Fruit fly (Drosophila melanogaster) whole organism, embryonic: ENCODE results near the gene loj.

Source experiments
- Asciz ChIP-seq: fragments of 200-800 bp; sonication (Bioruptor generic); optimal IDR thresholded peaks from 2 replicates; lab custom pipeline; 2017; ENCODE audit warnings: missing biosample characterization, mild to moderate bottlenecking, missing genetic modification characterization, missing genetic modification reagents
- CG10654 ChIP-seq: fragments of 200-800 bp; sonication (Bioruptor generic); optimal IDR thresholded peaks from 2 replicates; lab custom pipeline; 2016; ENCODE audit warnings: missing biosample characterization, missing genetic modification characterization
- CG11723 ChIP-seq: fragments of 200-800 bp; sonication (Bioruptor generic); optimal IDR thresholded peaks from 2 replicates; lab custom pipeline; 2017; ENCODE audit warnings: missing biosample characterization, mild to moderate bottlenecking, missing genetic modification characterization
- CG12391 ChIP-seq: fragments of 200-800 bp; sonication (Bioruptor generic); optimal IDR thresholded peaks from 3 replicates; lab custom pipeline; 2018; ENCODE audit warnings: missing biosample characterization, mild to moderate bottlenecking, missing genetic modification characterization, moderate library complexity
- CG12769 ChIP-seq: fragments of 200-800 bp; sonication (Bioruptor generic); optimal IDR thresholded peaks from 2 replicates; lab custom pipeline; 2019; ENCODE audit warnings: missing biosample characterization, mild to moderate bottlenecking, missing genetic modification characterization, moderate library complexity
- CG13287 ChIP-seq: fragments of 200-800 bp; sonication (Bioruptor generic); IDR thresholded peaks from 2 replicates; pipeline ENCODE4 v1.3.6; 2022; ENCODE audit warnings: missing biosample characterization, missing genetic modification characterization; ENCODE audit not compliant: partially characterized antibody
- CG13424 ChIP-seq: fragments of 200-800 bp; sonication (Bioruptor generic); optimal IDR thresholded peaks from 2 replicates; lab custom pipeline; 2019; ENCODE audit warnings: missing biosample characterization, mild to moderate bottlenecking, missing genetic modification characterization, moderate library complexity
- CG13775 ChIP-seq: fragments of 200-800 bp; sonication (Bioruptor generic); optimal IDR thresholded peaks from 3 replicates; lab custom pipeline; 2017; ENCODE audit warnings: missing biosample characterization, mild to moderate bottlenecking, missing genetic modification characterization
- CG15601 ChIP-seq: fragments of 200-800 bp; sonication (Bioruptor generic); optimal IDR thresholded peaks from 3 replicates; lab custom pipeline; 2019; ENCODE audit warnings: missing biosample characterization, mild to moderate bottlenecking, missing genetic modification characterization, moderate library complexity
- CG16813 ChIP-seq: fragments of 200-800 bp; sonication (Bioruptor generic); IDR thresholded peaks from 3 replicates; pipeline ENCODE4 v1.3.6; 2022; ENCODE audit warnings: missing biosample characterization, missing genetic modification characterization; ENCODE audit not compliant: partially characterized antibody
- CG16863 ChIP-seq: fragments of 200-800 bp; sonication (Bioruptor generic); optimal IDR thresholded peaks from 3 replicates; lab custom pipeline; 2016; ENCODE audit warnings: missing biosample characterization, missing genetic modification characterization
- CG1792 ChIP-seq: fragments of 200-800 bp; sonication (Bioruptor generic); optimal IDR thresholded peaks from 2 replicates; lab custom pipeline; 2016; ENCODE audit warnings: missing biosample characterization, missing genetic modification characterization
- CG31441 ChIP-seq: fragments of 200-800 bp; sonication (Bioruptor generic); IDR thresholded peaks from 2 replicates; pipeline ENCODE4 v1.3.6; 2022; ENCODE audit warnings: missing biosample characterization, missing genetic modification characterization
- CG34224 ChIP-seq: fragments of 200-800 bp; sonication (Bioruptor generic); IDR thresholded peaks from 3 replicates; pipeline ENCODE4 v1.3.6; 2022; ENCODE audit warnings: missing biosample characterization, missing genetic modification characterization; ENCODE audit not compliant: partially characterized antibody
- CG3995 ChIP-seq: fragments of 200-800 bp; sonication (Bioruptor generic); optimal IDR thresholded peaks from 3 replicates; lab custom pipeline; 2016; ENCODE audit warnings: missing biosample characterization, missing genetic modification characterization
- CG4820 ChIP-seq: fragments of 200-800 bp; sonication (Bioruptor generic); optimal IDR thresholded peaks from 3 replicates; lab custom pipeline; 2016; ENCODE audit warnings: missing biosample characterization, missing genetic modification characterization
- CG6654 ChIP-seq: fragments of 200-800 bp; sonication (Bioruptor generic); optimal IDR thresholded peaks from 2 replicates; lab custom pipeline; 2017; ENCODE audit warnings: missing biosample characterization, mild to moderate bottlenecking, missing genetic modification characterization
- CG6765 ChIP-seq: fragments of 200-800 bp; sonication (Bioruptor generic); optimal IDR thresholded peaks from 3 replicates; lab custom pipeline; 2017; ENCODE audit warnings: missing biosample characterization, mild to moderate bottlenecking, missing genetic modification characterization
- CG8281 ChIP-seq: fragments of 200-800 bp; sonication (Bioruptor generic); optimal IDR thresholded peaks from 2 replicates; lab custom pipeline; 2018; ENCODE audit warnings: missing biosample characterization, mild to moderate bottlenecking, missing genetic modification characterization, moderate library complexity
- CG9609 ChIP-seq: fragments of 200-800 bp; sonication (Bioruptor generic); optimal IDR thresholded peaks from 3 replicates; lab custom pipeline; 2016; ENCODE audit warnings: missing biosample characterization, missing genetic modification characterization
- CG9817 ChIP-seq: fragments of 200-800 bp; sonication (Bioruptor generic); optimal IDR thresholded peaks from 2 replicates; lab custom pipeline; 2018; ENCODE audit warnings: missing biosample characterization, mild to moderate bottlenecking, missing genetic modification characterization, moderate library complexity
- CG9932 ChIP-seq: fragments of 200-800 bp; sonication (Bioruptor generic); IDR thresholded peaks from 2 replicates; pipeline ENCODE4 v1.3.6; 2022; ENCODE audit warnings: missing biosample characterization, missing genetic modification characterization
- D19B ChIP-seq: fragments of 200-800 bp; sonication (Bioruptor generic); optimal IDR thresholded peaks from 2 replicates; lab custom pipeline; 2017; ENCODE audit warnings: missing biosample characterization, mild to moderate bottlenecking, missing genetic modification characterization
- Deaf1 ChIP-seq: fragments of 200-800 bp; optimal IDR thresholded peaks from 3 replicates; lab custom pipeline; 2019; ENCODE audit warnings: missing biosample characterization, mild to moderate bottlenecking, missing genetic modification characterization, moderate library complexity
- Dfd ChIP-seq, 2 experiments: fragments of >200 bp; optimal IDR thresholded peaks; 2 replicates each; lab custom pipeline; 2017; ENCODE audit warnings: missing biosample characterization in 2 of 2, missing genetic modification characterization in 2 of 2
- Eip74EF ChIP-seq, 2 experiments: fragments of 200-800 bp in 1 of 2; fragments of >200 bp in 1 of 2; sonication (Bioruptor generic) in 1 of 2; optimal IDR thresholded peaks; 2 replicates each; lab custom pipeline; 2017 to 2019; ENCODE audit warnings: missing biosample characterization in 2 of 2, missing genetic modification characterization in 2 of 2, mild to moderate bottlenecking in 1 of 2, moderate library complexity in 1 of 2
- Ets65A ChIP-seq: fragments of 200-800 bp; sonication (Bioruptor generic); peaks from one replicate; lab custom pipeline; 2016; ENCODE audit warnings: missing biosample characterization, missing genetic modification characterization
- HLH3B ChIP-seq: fragments of 200-800 bp; sonication (Bioruptor generic); IDR thresholded peaks from 2 replicates; pipeline ENCODE4 v1.3.6; 2022; ENCODE audit warnings: missing biosample characterization, missing genetic modification characterization
- Hr51 ChIP-seq, 2 experiments: fragments of 200-800 bp; sonication (Bioruptor generic); optimal IDR thresholded peaks; 2 replicates in 1 of 2; 3 replicates in 1 of 2; lab custom pipeline; 2016 to 2018; ENCODE audit warnings: missing biosample characterization in 2 of 2, missing genetic modification characterization in 2 of 2, mild to moderate bottlenecking in 1 of 2, moderate library complexity in 1 of 2
- NfI ChIP-seq: fragments of 200-800 bp; sonication (Bioruptor generic); optimal IDR thresholded peaks from 3 replicates; lab custom pipeline; 2018; ENCODE audit warnings: missing biosample characterization, mild to moderate bottlenecking, missing genetic modification characterization, moderate library complexity
- Ptx1 ChIP-seq: fragments of 200-800 bp; sonication (Bioruptor generic); IDR thresholded peaks from 2 replicates; pipeline ENCODE4 v1.3.6; 2022; ENCODE audit warnings: missing biosample characterization, missing genetic modification characterization
- Sox102F ChIP-seq: fragments of 200-800 bp; sonication (Bioruptor generic); optimal IDR thresholded peaks from 2 replicates; lab custom pipeline; 2018; ENCODE audit warnings: missing biosample characterization, mild to moderate bottlenecking, missing genetic modification characterization, moderate library complexity
- abd-A ChIP-seq: fragments of 200-800 bp; sonication (Bioruptor generic); optimal IDR thresholded peaks from 3 replicates; lab custom pipeline; 2019; ENCODE audit warnings: missing biosample characterization, mild to moderate bottlenecking, missing genetic modification characterization, moderate library complexity
- al ChIP-seq: fragments of 200-800 bp; sonication (Bioruptor generic); IDR thresholded peaks from 2 replicates; pipeline ENCODE4 v1.3.6; 2022; ENCODE audit warnings: missing biosample characterization, missing genetic modification characterization
- ato ChIP-seq: fragments of 200-800 bp; sonication (Bioruptor generic); IDR thresholded peaks from 2 replicates; pipeline ENCODE4 v1.3.6; 2022; ENCODE audit warnings: missing biosample characterization, missing genetic modification characterization; ENCODE audit not compliant: partially characterized antibody
- chinmo ChIP-seq: fragments of 200-800 bp; sonication (Bioruptor generic); IDR thresholded peaks from 4 replicates; pipeline ENCODE4 v1.3.6; 2022; ENCODE audit warnings: missing biosample characterization, missing genetic modification characterization; ENCODE audit not compliant: partially characterized antibody
- crol ChIP-seq: fragments of 200-800 bp; sonication (Bioruptor generic); IDR thresholded peaks from 2 replicates; pipeline ENCODE4 v1.3.6; 2022; ENCODE audit warnings: missing biosample characterization, missing genetic modification characterization
- danr ChIP-seq: fragments of 200-800 bp; sonication (Bioruptor generic); IDR thresholded peaks from 2 replicates; pipeline ENCODE4 v1.3.6; 2022; ENCODE audit warnings: missing biosample characterization, missing genetic modification characterization
- en ChIP-seq: fragments of 200-800 bp; sonication (Bioruptor generic); optimal IDR thresholded peaks from 2 replicates; lab custom pipeline; 2016; ENCODE audit warnings: missing biosample characterization, missing genetic modification characterization
- esg ChIP-seq: fragments of 200-800 bp; sonication (Bioruptor generic); conservative IDR thresholded peaks from 2 replicates; pipeline ENCODE4 v1.3.6; 2022; ENCODE audit warnings: missing biosample characterization, missing genetic modification characterization
- fd102C ChIP-seq: fragments of 200-800 bp; sonication (Bioruptor generic); optimal IDR thresholded peaks from 2 replicates; lab custom pipeline; 2018; ENCODE audit warnings: missing biosample characterization, mild to moderate bottlenecking, missing genetic modification characterization, moderate library complexity
- kay ChIP-seq: fragments of 200-800 bp; sonication (Bioruptor generic); optimal IDR thresholded peaks from 2 replicates; lab custom pipeline; 2016; ENCODE audit warnings: missing biosample characterization, missing genetic modification characterization
- kni ChIP-seq: fragments of 200-800 bp; sonication (Bioruptor generic); optimal IDR thresholded peaks from 3 replicates; lab custom pipeline; 2017; ENCODE audit warnings: mild to moderate bottlenecking, missing biosample characterization, missing genetic modification reagents, missing genetic modification characterization
- phol ChIP-seq: fragments of 200-800 bp; sonication (Bioruptor generic); optimal IDR thresholded peaks from 3 replicates; lab custom pipeline; 2018; ENCODE audit warnings: missing biosample characterization, mild to moderate bottlenecking, missing genetic modification characterization, moderate library complexity
- prd ChIP-seq, 3 experiments: fragments of >200 bp in 2 of 3; fragments of 200-800 bp in 1 of 3; sonication (Bioruptor generic) in 1 of 3; optimal IDR thresholded peaks in 2 of 3; IDR thresholded peaks in 1 of 3; 2 replicates in 2 of 3; 3 replicates in 1 of 3; pipeline versions ENCODE4 v1.3.6 to Lab custom; 2017 to 2022; ENCODE audit warnings: missing biosample characterization in 1 of 3, missing genetic modification characterization in 1 of 3
- scrt ChIP-seq: fragments of 200-800 bp; sonication (Bioruptor generic); optimal IDR thresholded peaks from 2 replicates; lab custom pipeline; 2018; ENCODE audit warnings: missing biosample characterization, mild to moderate bottlenecking, missing genetic modification characterization, moderate library complexity
- trh ChIP-seq: fragments of 200-800 bp; sonication (Bioruptor generic); optimal IDR thresholded peaks from 2 replicates; lab custom pipeline; 2016; ENCODE audit warnings: missing biosample characterization, missing genetic modification characterization
- unpg ChIP-seq: fragments of 200-800 bp; sonication (Bioruptor generic); optimal IDR thresholded peaks from 3 replicates; lab custom pipeline; 2018; ENCODE audit warnings: missing biosample characterization, mild to moderate bottlenecking, missing genetic modification characterization, moderate library complexity
- usp ChIP-seq: fragments of >200 bp; optimal IDR thresholded peaks from 2 replicates; lab custom pipeline; 2017; ENCODE audit warnings: missing biosample characterization, missing genetic modification characterization
- vvl ChIP-seq: fragments of 200-800 bp; sonication (Bioruptor generic); IDR thresholded peaks from 2 replicates; pipeline ENCODE4 v1.3.6; 2022; ENCODE audit warnings: missing biosample characterization, missing genetic modification characterization

loj gene

dm6 chr3L:6076429-6076828, 18.4 kb upstream of the loj start, which contains the start of gene ssp6 (continued):
- TF ChIP-seq Dfd (GFP tag; optimal IDR thresholded peaks at IDR 0.05; lab: Kevin White, UChicago) (no peak), crol (GFP tag; lab: Robert Waterston, UW) (no peak), CG4820 (GFP tag; lab: Kevin White, UChicago) (no peak), Deaf1 (tag; lab: Kevin White, UChicago) (peak; percentile 51), CG13287 (GFP tag; lab: Robert Waterston, UW) (no peak), unpg (GFP tag; lab: Kevin White, UChicago) (no peak), ato (GFP tag; lab: Robert Waterston, UW) (no peak), trh (GFP tag; lab: Kevin White, UChicago) (no peak), D19B (no peak), Ets65A (GFP tag; lab: Kevin White, UChicago) (peak; percentile 56), phol (no peak), vvl (GFP tag; lab: Robert Waterston, UW) (no peak), CG31441 (GFP tag; lab: Robert Waterston, UW) (no peak), abd-A (tag; lab: Kevin White, UChicago) (peak; percentile 75), CG6654 (no peak), CG11723 (GFP tag; lab: Kevin White, UChicago) (no peak), Asciz (GFP tag; lab: Kevin White, UChicago) (no peak), esg (GFP tag; lab: Robert Waterston, UW) (no peak), kni (GFP tag; lab: Kevin White, UChicago) (peak; percentile 13), CG3995 (GFP tag; lab: Kevin White, UChicago) (no peak), CG16813 (no peak), fd102C (no peak), Hr51 (GFP tag; optimal IDR thresholded peaks at IDR 0.05; lab: Kevin White, UChicago) (no peak), CG34224 (GFP tag; lab: Robert Waterston, UW) (no peak), CG8281 (tag; lab: Kevin White, UChicago) (no peak), CG9932 (no peak), Ptx1 (GFP tag; lab: Robert Waterston, UW) (no peak), HLH3B (GFP tag; lab: Robert Waterston, UW) (no peak), scrt (GFP tag; lab: Kevin White, UChicago) (peak; percentile 85), CG15601 (tag; lab: Kevin White, UChicago) (no peak), CG6765 (GFP tag; lab: Kevin White, UChicago) (no peak), CG9817 (tag; lab: Kevin White, UChicago) (no peak), CG12769 (tag; lab: Kevin White, UChicago) (no peak), Eip74EF (GFP tag; optimal IDR thresholded peaks at IDR 0.05; lab: Kevin White, UChicago) (no peak), chinmo (GFP tag; lab: Robert Waterston, UW) (0 out of 4 replicates have a peak, but pooled peaks have one; percentile 17), Sox102F (GFP tag; lab: Kevin White, UChicago) (no peak), CG9609 (GFP tag; lab: Kevin White, UChicago) (no peak), kay (GFP tag; lab: Kevin White, UChicago) (no peak)

- TF ChIP-seq CG12391 (tag; lab: Kevin White, UChicago) (no peak), NfI (no peak), CG10654 (GFP tag; lab: Kevin White, UChicago) (no peak), danr (GFP tag; lab: Robert Waterston, UW) (no peak), CG4820 (GFP tag; lab: Kevin White, UChicago) (no peak), usp (GFP tag; lab: Kevin White, UChicago) (no peak), CG16863 (GFP tag; lab: Kevin White, UChicago) (no peak), CG13424 (tag; lab: Kevin White, UChicago) (no peak), al (GFP tag; lab: Robert Waterston, UW) (no peak), CG16813 (no peak), prd (optimal IDR thresholded peaks at IDR 0.05; lab: Kevin White, UChicago) (no peak), prd (GFP tag; IDR thresholded peaks at IDR 0.05; lab: Robert Waterston, UW) (no peak), CG13775 (peak; percentile 18), en (no peak), CG1792 (no peak)
Measured at dm6 chr3L:6082561-6082960, 12.2 kb upstream of the loj start, which contains the start of gene CG13293. CG13293 (plus strand) TSS chr3L:6082883.
